Fruit fly (Drosophila melanogaster) whole organism, wandering third instar larva: Measurements from ENCODE around the gene Hsp70Bbb.

Experiments
- CrebA ChIP-seq: fragments of 200-800 bp; sonication (Bioruptor generic); optimal IDR thresholded peaks from 2 replicates; lab custom pipeline; 2016; ENCODE audit warnings: missing biosample characterization, mild to moderate bottlenecking, missing genetic modification characterization, borderline replicate concordance
- HLH106 ChIP-seq: fragments of 200-800 bp; optimal IDR thresholded peaks from 3 replicates; lab custom pipeline; 2019; ENCODE audit warnings: missing biosample characterization, mild to moderate bottlenecking, missing genetic modification characterization, moderate library complexity
- Jra ChIP-seq: sonication (Bioruptor generic); optimal IDR thresholded peaks from 2 replicates; lab custom pipeline; 2016; ENCODE audit warnings: missing biosample characterization, missing genetic modification characterization
- Vsx2 ChIP-seq: fragments of 200-300, 225-300 bp; sonication (Bioruptor generic); optimal IDR thresholded peaks from 2 replicates; lab custom pipeline; 2018; ENCODE audit warnings: missing biosample characterization, missing genetic modification characterization; ENCODE audit not compliant: partially characterized antibody
- lola ChIP-seq: fragments of >200 bp; optimal IDR thresholded peaks from 2 replicates; lab custom pipeline; 2017; ENCODE audit warnings: missing biosample characterization, missing genetic modification characterization
- woc ChIP-seq: sonication (Bioruptor generic); optimal IDR thresholded peaks from 2 replicates; lab custom pipeline; 2016; ENCODE audit warnings: missing biosample characterization, mild to moderate bottlenecking, missing genetic modification characterization

Gene Hsp70Bbb

dm6 chr3R:12548229-12548628 is 45.9 kb downstream of the Hsp70Bbb start, which contains the start of gene Octbeta3R:
TSS of gene Octbeta3R (minus strand) at chr3R:12548229.
- TF ChIP-seq Vsx2 (GFP tag; lab: Kevin White, UChicago): no peak
- no peak for TF ChIP-seq Jra
- TF ChIP-seq CrebA (GFP tag; lab: Kevin White, UChicago): no peak
- TF ChIP-seq lola (GFP tag; lab: Kevin White, UChicago): no peak
- no peak for TF ChIP-seq HLH106 (tag; lab: Kevin White, UChicago)
- TF ChIP-seq woc (GFP tag; lab: Kevin White, UChicago): no peak
